Worm (Caenorhabditis elegans) whole organism, mixed stage, embryonic: ENCODE data around the gene nlp-64.

Source experiments
- ceh-43 ChIP-seq: fragments of 200-800 bp; sonication (Bioruptor generic); optimal IDR thresholded peaks from 2 replicates; lab custom pipeline; 2018; ENCODE audit warnings: mild to moderate bottlenecking, missing genetic modification characterization, moderate library complexity, missing compliant biosample characterization
- ces-1 ChIP-seq: fragments of 150-350 bp; optimal IDR thresholded peaks from 2 replicates; lab custom pipeline; 2014; ENCODE audit warnings: missing biosample characterization, missing genetic modification reagents, missing genetic modification characterization
- lin-13 ChIP-seq: fragments of 150-350 bp; optimal IDR thresholded peaks from 2 replicates; lab custom pipeline; 2014; ENCODE audit warnings: missing biosample characterization, missing genetic modification characterization
- lsy-2 ChIP-seq: fragments of 150-350 bp; optimal IDR thresholded peaks from 2 replicates; lab custom pipeline; 2014; ENCODE audit warnings: missing biosample characterization, missing genetic modification characterization
- mep-1 ChIP-seq: fragments of 150-350 bp; optimal IDR thresholded peaks from 2 replicates; lab custom pipeline; 2017; ENCODE audit warnings: missing biosample characterization, missing genetic modification reagents, missing genetic modification characterization, inconsistent platforms
- nhr-237 ChIP-seq: fragments of 150-350 bp; optimal IDR thresholded peaks from 2 replicates; lab custom pipeline; 2014; ENCODE audit warnings: missing biosample characterization, missing genetic modification characterization
- nhr-28 ChIP-seq: fragments of 150-350 bp; optimal IDR thresholded peaks from 2 replicates; lab custom pipeline; 2014; ENCODE audit warnings: missing biosample characterization, missing genetic modification characterization
- nhr-76 ChIP-seq: sonication (generic microtip); optimal IDR thresholded peaks from 2 replicates; lab custom pipeline; 2017; ENCODE audit warnings: missing biosample characterization, missing genetic modification characterization
- pha-4 ChIP-seq: fragments of 150-350 bp; optimal IDR thresholded peaks from 2 replicates; lab custom pipeline; 2018; ENCODE audit warnings: missing biosample characterization, missing genetic modification reagents, missing genetic modification characterization
- tbx-8 ChIP-seq: fragments of 200-800 bp; sonication (Bioruptor generic); optimal IDR thresholded peaks from 2 replicates; lab custom pipeline; 2018; ENCODE audit warnings: mild to moderate bottlenecking, missing genetic modification characterization, moderate library complexity, missing compliant biosample characterization
- unc-62 ChIP-seq: fragments of 150-350 bp; optimal IDR thresholded peaks from 2 replicates; lab custom pipeline; 2014; ENCODE audit warnings: missing biosample characterization, missing genetic modification reagents, missing genetic modification characterization

ce11 chrX:305057-305456 is 6.1 kb downstream of the nlp-64 start:
- no peak for TF ChIP-seq ceh-43
- no peak for TF ChIP-seq tbx-8 (GFP tag; lab: Kevin White, UChicago)
- TF ChIP-seq nhr-76, result no peak
- no peak for TF ChIP-seq nhr-28 (tag; lab: Kevin White, UChicago)
- TF ChIP-seq lsy-2 (tag; lab: Kevin White, UChicago), result no peak
- TF ChIP-seq ces-1, result peak; percentile 92
- no peak for TF ChIP-seq mep-1 (tag; lab: Kevin White, UChicago)
- no peak for TF ChIP-seq pha-4
- TF ChIP-seq lin-13 (tag; lab: Kevin White, UChicago), result no peak
- no peak for TF ChIP-seq unc-62 (GFP tag; lab: Kevin White, UChicago)
- no peak for TF ChIP-seq nhr-237 (tag; lab: Kevin White, UChicago)
